Worm (Caenorhabditis elegans) whole organism, late embryonic: ENCODE results near the gene Y43C5A.4.

Experiments
- K02D7.2 ChIP-seq: sonication (generic microtip); optimal IDR thresholded peaks from 2 replicates; lab custom pipeline; 2017; ENCODE audit warnings: mild to moderate bottlenecking, missing genetic modification characterization, missing compliant biosample characterization
- ceh-24 ChIP-seq: sonication (generic microtip); optimal IDR thresholded peaks from 2 replicates; lab custom pipeline; 2016; ENCODE audit warnings: mild to moderate bottlenecking, missing genetic modification characterization, missing compliant biosample characterization
- unc-42 ChIP-seq: sonication (generic microtip); optimal IDR thresholded peaks from 2 replicates; lab custom pipeline; 2016; ENCODE audit warnings: missing genotype, missing genetic modification characterization, missing compliant biosample characterization

DNA sequence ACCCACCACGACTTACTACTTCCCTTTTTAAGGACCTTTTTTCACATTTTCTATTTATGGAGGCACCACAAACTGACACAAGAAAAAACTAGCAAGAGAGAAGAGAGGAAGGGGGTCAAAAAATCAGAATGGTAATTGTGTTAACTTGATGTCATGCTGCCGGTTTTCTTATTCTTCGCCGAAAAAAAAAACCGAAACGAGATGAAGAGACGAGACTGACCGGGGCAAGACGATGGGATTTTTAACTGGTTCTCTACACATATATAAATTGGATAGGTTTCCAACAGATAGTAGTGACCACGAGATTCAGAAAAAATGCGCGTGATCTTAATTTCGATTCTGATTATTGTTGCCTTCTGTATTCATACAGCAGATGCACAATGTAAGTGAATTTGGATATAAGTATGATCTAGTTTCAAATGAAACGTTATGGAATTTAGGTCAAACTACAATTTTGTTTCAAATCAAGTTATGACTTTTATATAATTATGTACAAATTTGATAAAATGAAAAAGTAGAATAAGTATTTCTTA lies 4.0 kb upstream of the Y43C5A.4 start, which contains the start of gene Y43C5A.3:
- TF ChIP-seq ceh-24 (tag; lab: Kevin White, UChicago), result no peak
- TF ChIP-seq unc-42 (tag; lab: Kevin White, UChicago), result no peak
- TF ChIP-seq K02D7.2, result no peak
